Worm (Caenorhabditis elegans) whole organism, L3 larva: ENCODE measurements around the gene pnc-1.

ENCODE experiments used
- R02D3.7 ChIP-seq: fragments of 150-350 bp; optimal IDR thresholded peaks from 2 replicates; lab custom pipeline; 2014; ENCODE audit warnings: missing biosample characterization, missing genetic modification characterization
- ZK546.5 ChIP-seq: sonication (generic microtip); optimal IDR thresholded peaks from 2 replicates; lab custom pipeline; 2017; ENCODE audit warnings: missing biosample characterization, missing genetic modification characterization
- aly-2 ChIP-seq: fragments of 150-350 bp; optimal IDR thresholded peaks from 2 replicates; lab custom pipeline; 2014; ENCODE audit warnings: missing biosample characterization, missing genetic modification characterization
- ama-1 ChIP-seq: fragments of 150-350 bp; optimal IDR thresholded peaks from 2 replicates; lab custom pipeline; 2018
- ceh-82 ChIP-seq: fragments of 150-350 bp; optimal IDR thresholded peaks from 2 replicates; lab custom pipeline; 2014; ENCODE audit warnings: missing biosample characterization, missing genetic modification characterization
- ceh-9 ChIP-seq: sonication (generic microtip); optimal IDR thresholded peaks from 2 replicates; lab custom pipeline; 2018; ENCODE audit warnings: missing biosample characterization, missing genetic modification characterization
- daf-12 ChIP-seq: fragments of 150-350 bp; optimal IDR thresholded peaks from 2 replicates; lab custom pipeline; 2014; ENCODE audit warnings: missing biosample characterization, missing genetic modification reagents, missing genetic modification characterization
- egl-5 ChIP-seq: fragments of 150-350 bp; optimal IDR thresholded peaks from 2 replicates; lab custom pipeline; 2017; ENCODE audit warnings: missing biosample characterization, missing genetic modification reagents, missing genetic modification characterization, inconsistent platforms
- elt-2 ChIP-seq: sonication (generic microtip); optimal IDR thresholded peaks from 2 replicates; lab custom pipeline; 2016; ENCODE audit warnings: missing genetic modification reagents, mild to moderate bottlenecking, missing genetic modification characterization, missing compliant biosample characterization
- eor-1 ChIP-seq, 2 experiments: fragments of 150-350 bp; optimal IDR thresholded peaks; 2 replicates each; lab custom pipeline; 2014 to 2018; ENCODE audit warnings: missing biosample characterization in 2 of 2, missing genetic modification characterization in 2 of 2
- fkh-10 ChIP-seq: sonication (generic microtip); optimal IDR thresholded peaks from 2 replicates; lab custom pipeline; 2017; ENCODE audit warnings: missing biosample characterization, missing genetic modification reagents, missing genetic modification characterization
- fkh-2 ChIP-seq: fragments of 150-350 bp; optimal IDR thresholded peaks from 2 replicates; lab custom pipeline; 2014; ENCODE audit warnings: missing biosample characterization, missing genetic modification reagents, missing genetic modification characterization
- fos-1 ChIP-seq: fragments of 150-350 bp; optimal IDR thresholded peaks from 2 replicates; lab custom pipeline; 2014; ENCODE audit warnings: missing biosample characterization, missing genetic modification characterization
- hmg-11 ChIP-seq: sonication (generic microtip); optimal IDR thresholded peaks from 2 replicates; lab custom pipeline; 2016; ENCODE audit warnings: missing genetic modification characterization, missing compliant biosample characterization
- jun-1 ChIP-seq: fragments of 150-350 bp; optimal IDR thresholded peaks from 2 replicates; lab custom pipeline; 2014; ENCODE audit warnings: missing biosample characterization, missing genetic modification reagents, missing genetic modification characterization
- lin-15B ChIP-seq: fragments of 150-350 bp; optimal IDR thresholded peaks from 2 replicates; lab custom pipeline; 2014; ENCODE audit warnings: missing biosample characterization, missing genetic modification characterization
- lin-39 ChIP-seq: fragments of 150-350 bp; optimal IDR thresholded peaks from 2 replicates; lab custom pipeline; 2018; ENCODE audit warnings: missing biosample characterization, missing genetic modification reagents, missing genetic modification characterization
- lsy-12 ChIP-seq: sonication (generic microtip); optimal IDR thresholded peaks from 2 replicates; lab custom pipeline; 2016; ENCODE audit warnings: mild to moderate bottlenecking, missing genetic modification characterization, missing compliant biosample characterization
- mdl-1 ChIP-seq: fragments of 150-350 bp; optimal IDR thresholded peaks from 2 replicates; lab custom pipeline; 2014; ENCODE audit warnings: missing biosample characterization, missing genetic modification characterization
- nfya-1 ChIP-seq: sonication (generic microtip); optimal IDR thresholded peaks from 2 replicates; lab custom pipeline; 2017; ENCODE audit warnings: missing genetic modification characterization, mild to moderate bottlenecking, missing compliant biosample characterization, antibody characterized with exemption, moderate library complexity; ENCODE audit not compliant: insufficient read depth
- nhr-12 ChIP-seq: fragments of 150-350 bp; optimal IDR thresholded peaks from 2 replicates; lab custom pipeline; 2014; ENCODE audit warnings: missing biosample characterization, missing genetic modification characterization
- nhr-23 ChIP-seq: fragments of 150-350 bp; optimal IDR thresholded peaks from 2 replicates; lab custom pipeline; 2014; ENCODE audit warnings: missing biosample characterization, missing genetic modification reagents, missing genetic modification characterization
- nhr-237 ChIP-seq: fragments of 150-350 bp; optimal IDR thresholded peaks from 2 replicates; lab custom pipeline; 2014; ENCODE audit warnings: missing biosample characterization, missing genetic modification characterization
- nhr-25 ChIP-seq: sonication (generic microtip); optimal IDR thresholded peaks from 2 replicates; lab custom pipeline; 2017; ENCODE audit warnings: missing biosample characterization, missing genetic modification characterization
- nhr-28 ChIP-seq: fragments of 150-350 bp; optimal IDR thresholded peaks from 2 replicates; lab custom pipeline; 2014; ENCODE audit warnings: missing biosample characterization, missing genetic modification characterization
- nhr-43 ChIP-seq: sonication (generic microtip); optimal IDR thresholded peaks from 2 replicates; lab custom pipeline; 2016; ENCODE audit warnings: mild to moderate bottlenecking, missing genetic modification characterization, missing compliant biosample characterization; ENCODE audit not compliant: poor library complexity, severe bottlenecking
- nhr-67 ChIP-seq: fragments of 150-350 bp; optimal IDR thresholded peaks from 2 replicates; lab custom pipeline; 2014; ENCODE audit warnings: missing biosample characterization, missing genetic modification characterization
- nhr-76 ChIP-seq: fragments of 150-350 bp; sonication (generic microtip); optimal IDR thresholded peaks from 5 replicates; lab custom pipeline; 2014; ENCODE audit warnings: missing biosample characterization, missing genetic modification characterization
- pha-4 ChIP-seq: fragments of 150-350 bp; optimal IDR thresholded peaks from 2 replicates; lab custom pipeline; 2014; ENCODE audit warnings: missing biosample characterization, missing genetic modification reagents, missing genetic modification characterization
- pqm-1 ChIP-seq: fragments of 150-350 bp; optimal IDR thresholded peaks from 2 replicates; lab custom pipeline; 2017; ENCODE audit warnings: missing biosample characterization, missing genetic modification characterization, inconsistent platforms
- snpc-4 ChIP-seq: fragments of 150-350 bp; optimal IDR thresholded peaks from 2 replicates; lab custom pipeline; 2014; ENCODE audit warnings: missing biosample characterization, missing genetic modification characterization
- unc-39 ChIP-seq: sonication (generic microtip); optimal IDR thresholded peaks from 4 replicates; lab custom pipeline; 2017; ENCODE audit warnings: missing biosample characterization, missing genetic modification characterization
- unc-62 ChIP-seq: fragments of 150-350 bp; sonication (generic microtip); optimal IDR thresholded peaks from 4 replicates; lab custom pipeline; 2014; ENCODE audit warnings: missing biosample characterization, missing genetic modification reagents, missing genetic modification characterization
- zag-1 ChIP-seq: fragments of 150-350 bp; optimal IDR thresholded peaks from 2 replicates; lab custom pipeline; 2014; ENCODE audit warnings: missing biosample characterization, missing genetic modification characterization

Gene pnc-1

DNA sequence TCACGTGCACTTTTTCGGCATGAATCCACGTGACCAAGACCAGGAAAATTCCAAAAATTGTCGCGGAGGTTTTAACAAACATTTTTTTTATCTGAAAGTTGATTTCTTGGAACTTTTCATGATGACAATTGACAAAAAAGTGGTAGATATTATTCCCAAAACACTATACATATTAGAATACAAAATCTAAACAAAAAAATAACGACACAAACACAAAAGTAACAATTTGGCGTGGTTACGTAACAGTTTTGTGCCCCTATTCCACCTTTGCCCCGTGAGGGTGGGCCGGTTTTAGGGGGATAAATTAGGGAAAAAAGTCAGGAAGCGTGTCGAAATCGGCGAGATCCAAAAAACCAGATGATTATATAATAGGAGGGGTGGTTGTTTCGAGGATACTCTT is 26.5 kb upstream of the pnc-1 start, which contains the start of gene gegf-1:
TSS of gene gegf-1 (minus strand) at position 101 of the 400 bp plus-strand sequence.
- TF ChIP-seq fos-1 (tag; lab: Kevin White, UChicago) (no peak), snpc-4 (tag; lab: Kevin White, UChicago) (no peak), pha-4 (tag; lab: Kevin White, UChicago) (no peak), eor-1 (tag; optimal IDR thresholded peaks at IDR 0.05; lab: Kevin White, UChicago) (no peak), fkh-10 (GFP tag; lab: Kevin White, UChicago) (no peak), nhr-67 (no peak), hmg-11 (tag; lab: Kevin White, UChicago) (no peak), unc-39 (no peak), nhr-23 (tag; lab: Kevin White, UChicago) (no peak), nhr-12 (tag; lab: Kevin White, UChicago) (no peak)
- TF ChIP-seq, all 47 proteins: peak for 0

ce11 chrIV:158662-159061 is 25.6 kb upstream of the pnc-1 start, which contains the start of gene Y38C1AA.7:
TSS of gene Y38C1AA.7 (plus strand) at chrIV:158962.
- TF ChIP-seq snpc-4 (tag; lab: Kevin White, UChicago), result no peak
- TF ChIP-seq fos-1 (tag; lab: Kevin White, UChicago), result no peak
- TF ChIP-seq unc-62, result no peak
- TF ChIP-seq jun-1, result no peak
- TF ChIP-seq lsy-12 (tag; lab: Kevin White, UChicago), result no peak
- no peak for TF ChIP-seq pqm-1
- TF ChIP-seq zag-1 (tag; lab: Kevin White, UChicago), result no peak
- no peak for TF ChIP-seq mdl-1
- TF ChIP-seq, all 47 proteins: peak for 0

ce11 chrIV:159864-160263 is 24.4 kb upstream of the pnc-1 start, which contains the start of gene Y38C1AA.19:
TSS of gene Y38C1AA.19 (plus strand) at chrIV:160164.
- TF ChIP-seq zag-1 (tag; lab: Kevin White, UChicago) (no peak), eor-1 (tag; optimal IDR thresholded peaks at IDR 0.05; lab: Kevin White, UChicago) (no peak), egl-5 (tag; lab: Kevin White, UChicago) (no peak), aly-2 (no peak), daf-12 (tag; lab: Kevin White, UChicago) (no peak), lin-15B (tag; lab: Kevin White, UChicago) (no peak), R02D3.7 (tag; lab: Kevin White, UChicago) (no peak), unc-39 (no peak), nhr-12 (tag; lab: Kevin White, UChicago) (no peak), nhr-23 (tag; lab: Kevin White, UChicago) (no peak), fkh-2 (tag; lab: Kevin White, UChicago) (no peak), nhr-28 (tag; lab: Kevin White, UChicago) (no peak), unc-62 (no peak), ceh-82 (no peak), ceh-9 (tag; lab: Kevin White, UChicago) (no peak), snpc-4 (tag; lab: Kevin White, UChicago) (no peak), nhr-237 (tag; lab: Kevin White, UChicago) (no peak), elt-2 (tag; lab: Kevin White, UChicago) (no peak), lin-39 (tag; lab: Kevin White, UChicago) (no peak)

ce11 chrIV:162530-162929 is 21.8 kb upstream of the pnc-1 start, which contains the start of gene Y38C1AA.6:
TSS of gene Y38C1AA.6 (plus strand) at chrIV:162830.
- TF ChIP-seq pqm-1 (peak; percentile 17), R02D3.7 (tag; lab: Kevin White, UChicago) (no peak)

DNA sequence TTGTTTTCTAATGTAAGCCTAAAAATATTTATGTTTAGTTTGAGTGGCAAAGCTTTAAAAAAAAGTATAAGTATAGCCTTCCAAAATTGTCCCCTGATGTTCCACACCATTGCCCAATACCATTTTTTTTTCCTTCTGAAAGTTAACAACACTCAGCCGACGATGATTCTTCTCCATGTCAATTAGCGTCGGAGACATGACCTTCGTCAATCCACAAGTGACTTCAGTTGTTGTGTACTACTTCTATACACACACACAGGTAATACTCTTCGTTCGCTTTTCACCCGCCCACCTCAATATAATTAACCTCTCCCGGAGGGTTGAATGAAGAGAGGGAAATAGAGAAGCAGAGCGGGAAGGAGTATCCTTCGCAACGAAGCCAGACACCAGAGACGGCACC is 19.5 kb upstream of the pnc-1 start, which contains the start of gene cutl-24:
TSS of gene cutl-24 (plus strand) at position 301 of the 400 bp plus-strand sequence.
- no peak for TF ChIP-seq ZK546.5
- TF ChIP-seq nhr-43, result no peak
- no peak for TF ChIP-seq nhr-23 (tag; lab: Kevin White, UChicago)
- peak; percentile 2 for TF ChIP-seq elt-2 (tag; lab: Kevin White, UChicago)
- no peak for TF ChIP-seq ama-1
- no peak for TF ChIP-seq nhr-28 (tag; lab: Kevin White, UChicago)
- TF ChIP-seq nhr-76 (tag; lab: Kevin White, UChicago), result no peak

DNA sequence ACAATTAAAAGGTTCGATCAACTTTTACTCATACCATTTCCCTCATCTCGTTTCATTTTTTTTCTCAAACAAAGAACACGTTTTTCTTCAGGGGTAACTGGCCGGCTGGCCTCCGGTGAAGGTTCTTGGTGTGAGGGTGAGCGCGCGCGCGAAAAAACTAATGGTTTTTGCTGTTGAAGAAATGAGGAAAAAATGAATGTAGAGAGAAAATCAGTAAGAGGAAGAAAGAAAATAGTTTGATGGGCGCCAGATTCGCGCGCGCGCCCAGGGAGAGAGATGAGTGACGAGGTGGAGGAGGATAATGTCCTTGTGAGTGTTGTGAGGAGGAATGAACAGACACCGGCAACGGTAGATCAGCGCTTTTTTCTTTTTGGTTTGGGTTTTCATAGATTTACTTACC is 13.2 kb upstream of the pnc-1 start:
- TF ChIP-seq nfya-1 (tag; lab: Kevin White, UChicago), result no peak
- peak; percentile 81 for TF ChIP-seq nhr-25 (tag; lab: Kevin White, UChicago)
